Fruit fly (Drosophila melanogaster) whole organism, wandering third instar larva: ENCODE results near the gene CG31807.

Source experiments
- Abd-B ChIP-seq: fragments of >200 bp; optimal IDR thresholded peaks from 2 replicates; lab custom pipeline; 2017; ENCODE audit warnings: missing biosample characterization, missing genetic modification characterization
- CG32264 ChIP-seq: fragments of 200-800 bp; sonication (Bioruptor generic); optimal IDR thresholded peaks from 2 replicates; lab custom pipeline; 2016; ENCODE audit warnings: missing biosample characterization, missing genetic modification characterization
- CG9705 ChIP-seq: fragments of 200-800 bp; sonication (Bioruptor generic); optimal IDR thresholded peaks from 2 replicates; lab custom pipeline; 2018; ENCODE audit warnings: missing biosample characterization, mild to moderate bottlenecking, missing genetic modification characterization
- CrebA ChIP-seq: fragments of 200-800 bp; sonication (Bioruptor generic); optimal IDR thresholded peaks from 2 replicates; lab custom pipeline; 2016; ENCODE audit warnings: missing biosample characterization, mild to moderate bottlenecking, missing genetic modification characterization, borderline replicate concordance
- Dfd ChIP-seq: fragments of >200 bp; optimal IDR thresholded peaks from 2 replicates; lab custom pipeline; 2017; ENCODE audit warnings: missing biosample characterization, missing genetic modification characterization
- Dif ChIP-seq: fragments of 200-275, 200-300 bp; sonication (Bioruptor generic); optimal IDR thresholded peaks from 2 replicates; lab custom pipeline; 2018; ENCODE audit warnings: missing biosample characterization, missing genetic modification characterization; ENCODE audit not compliant: partially characterized antibody
- GATAd ChIP-seq: sonication (Bioruptor generic); optimal IDR thresholded peaks from 2 replicates; lab custom pipeline; 2016; ENCODE audit warnings: missing biosample characterization, missing genetic modification characterization
- HLH106 ChIP-seq: fragments of 200-800 bp; optimal IDR thresholded peaks from 3 replicates; lab custom pipeline; 2019; ENCODE audit warnings: missing biosample characterization, mild to moderate bottlenecking, missing genetic modification characterization, moderate library complexity
- Hnf4 ChIP-seq: fragments of 200-800 bp; sonication (Bioruptor generic); optimal IDR thresholded peaks from 2 replicates; lab custom pipeline; 2016; ENCODE audit warnings: missing biosample characterization, mild to moderate bottlenecking, missing genetic modification characterization
- Hr78 ChIP-seq: fragments of >200 bp; optimal IDR thresholded peaks from 2 replicates; lab custom pipeline; 2017; ENCODE audit warnings: missing biosample characterization, missing genetic modification characterization
- Hr83 ChIP-seq: fragments of 200-300 bp; sonication (Bioruptor generic); optimal IDR thresholded peaks from 2 replicates; lab custom pipeline; 2016; ENCODE audit warnings: missing biosample characterization, mild to moderate bottlenecking, missing genetic modification characterization, moderate library complexity; ENCODE audit not compliant: poor library complexity, severe bottlenecking
- Jra ChIP-seq: sonication (Bioruptor generic); optimal IDR thresholded peaks from 2 replicates; lab custom pipeline; 2016; ENCODE audit warnings: missing biosample characterization, missing genetic modification characterization
- Mio ChIP-seq: sonication (Bioruptor generic); optimal IDR thresholded peaks from 2 replicates; lab custom pipeline; 2016; ENCODE audit warnings: missing biosample characterization, missing genetic modification characterization
- Myc ChIP-seq: fragments of >200 bp; optimal IDR thresholded peaks from 2 replicates; lab custom pipeline; 2017
- N ChIP-seq: fragments of >200 bp; optimal IDR thresholded peaks from 2 replicates; lab custom pipeline; 2018; ENCODE audit warnings: missing biosample characterization, missing external identifiers, missing genetic modification characterization
- OdsH ChIP-seq: fragments of 200-800 bp; sonication (Bioruptor generic); optimal IDR thresholded peaks from 2 replicates; lab custom pipeline; 2016; ENCODE audit warnings: missing biosample characterization, mild to moderate bottlenecking, missing genetic modification characterization
- Rel ChIP-seq, 2 experiments: fragments of 200-800 bp; sonication (Bioruptor generic) in 1 of 2; optimal IDR thresholded peaks; 2 replicates in 1 of 2; 3 replicates in 1 of 2; lab custom pipeline; 2016 to 2019; ENCODE audit warnings: mild to moderate bottlenecking in 2 of 2, missing biosample characterization in 2 of 2, missing genetic modification characterization in 2 of 2, moderate library complexity in 1 of 2
- Sp1 ChIP-seq: fragments of 200-800 bp; sonication (Bioruptor generic); optimal IDR thresholded peaks from 3 replicates; lab custom pipeline; 2019; ENCODE audit warnings: missing biosample characterization, mild to moderate bottlenecking, missing genetic modification characterization, moderate library complexity
- Vsx2 ChIP-seq: fragments of 200-300, 225-300 bp; sonication (Bioruptor generic); optimal IDR thresholded peaks from 2 replicates; lab custom pipeline; 2018; ENCODE audit warnings: missing biosample characterization, missing genetic modification characterization; ENCODE audit not compliant: partially characterized antibody
- br ChIP-seq: fragments of 200-800 bp; sonication (Bioruptor generic); optimal IDR thresholded peaks from 2 replicates; lab custom pipeline; 2016; ENCODE audit warnings: missing biosample characterization, missing genetic modification characterization
- brk ChIP-seq: fragments of 200-800 bp; sonication (Bioruptor generic); optimal IDR thresholded peaks from 2 replicates; lab custom pipeline; 2016; ENCODE audit warnings: missing biosample characterization, mild to moderate bottlenecking, missing genetic modification characterization
- dl ChIP-seq, 2 experiments: fragments of 175-275, 200-275 bp in 1 of 2; fragments of 200-275 bp in 1 of 2; sonication (Bioruptor generic); optimal IDR thresholded peaks; lab custom pipeline; 2018; ENCODE audit warnings: mild to moderate bottlenecking in 2 of 2, missing biosample characterization in 2 of 2, missing genetic modification characterization in 2 of 2, moderate library complexity in 2 of 2; ENCODE audit not compliant: partially characterized antibody in 2 of 2, insufficient read depth in 1 of 2
- dmrt93B ChIP-seq: fragments of 200-800 bp; sonication (Bioruptor generic); optimal IDR thresholded peaks from 2 replicates; lab custom pipeline; 2018; ENCODE audit warnings: missing biosample characterization, mild to moderate bottlenecking, missing genetic modification characterization
- dsf ChIP-seq: sonication (Bioruptor generic); optimal IDR thresholded peaks from 2 replicates; lab custom pipeline; 2016; ENCODE audit warnings: missing biosample characterization, missing genetic modification characterization, borderline replicate concordance
- ey ChIP-seq: fragments of 200-800 bp; sonication (Bioruptor generic); optimal IDR thresholded peaks from 2 replicates; lab custom pipeline; 2016; ENCODE audit warnings: missing biosample characterization, missing genetic modification characterization
- foxo ChIP-seq, 2 experiments: fragments of 200-800 bp; sonication (Bioruptor generic); optimal IDR thresholded peaks; 2 replicates in 1 of 2; 3 replicates in 1 of 2; lab custom pipeline; 2016 to 2017; ENCODE audit warnings: missing biosample characterization in 2 of 2, missing genetic modification characterization in 2 of 2
- fru ChIP-seq: fragments of 200-800 bp; sonication (Bioruptor generic); optimal IDR thresholded peaks from 3 replicates; lab custom pipeline; 2016; ENCODE audit warnings: missing biosample characterization, mild to moderate bottlenecking, missing genetic modification characterization
- h ChIP-seq: fragments of 200-800 bp; sonication (Bioruptor generic); optimal IDR thresholded peaks from 3 replicates; lab custom pipeline; 2016; ENCODE audit warnings: missing biosample characterization, mild to moderate bottlenecking, missing genetic modification characterization
- jim ChIP-seq: fragments of 175-275, 200-325 bp; sonication (Bioruptor generic); optimal IDR thresholded peaks from 2 replicates; lab custom pipeline; 2016; ENCODE audit warnings: missing biosample characterization, mild to moderate bottlenecking, missing genetic modification characterization
- lola ChIP-seq: fragments of >200 bp; optimal IDR thresholded peaks from 2 replicates; lab custom pipeline; 2017; ENCODE audit warnings: missing biosample characterization, missing genetic modification characterization
- pan ChIP-seq: fragments of >200 bp; optimal IDR thresholded peaks from 2 replicates; lab custom pipeline; 2017
- psq ChIP-seq: fragments of 200-800 bp; sonication (Bioruptor generic); optimal IDR thresholded peaks from 3 replicates; lab custom pipeline; 2017; ENCODE audit warnings: missing biosample characterization, mild to moderate bottlenecking, missing genetic modification characterization, moderate library complexity
- rgr ChIP-seq: fragments of 200-800 bp; sonication (Bioruptor generic); optimal IDR thresholded peaks from 3 replicates; lab custom pipeline; 2016; ENCODE audit warnings: missing biosample characterization, mild to moderate bottlenecking, missing genetic modification characterization
- sage ChIP-seq: fragments of 200-800 bp; sonication (Bioruptor generic); optimal IDR thresholded peaks from 2 replicates; lab custom pipeline; 2016; ENCODE audit warnings: missing biosample characterization, mild to moderate bottlenecking, missing genetic modification characterization
- sv ChIP-seq: fragments of 200-800 bp; sonication (Bioruptor generic); optimal IDR thresholded peaks from 3 replicates; lab custom pipeline; 2016; ENCODE audit warnings: missing biosample characterization, missing genetic modification characterization
- tai ChIP-seq: sonication (Bioruptor generic); optimal IDR thresholded peaks from 2 replicates; lab custom pipeline; 2016; ENCODE audit warnings: missing biosample characterization, missing genetic modification characterization
- usp ChIP-seq: fragments of >200 bp; optimal IDR thresholded peaks from 2 replicates; lab custom pipeline; 2017; ENCODE audit warnings: missing biosample characterization, missing genetic modification characterization
- woc ChIP-seq: sonication (Bioruptor generic); optimal IDR thresholded peaks from 2 replicates; lab custom pipeline; 2016; ENCODE audit warnings: missing biosample characterization, mild to moderate bottlenecking, missing genetic modification characterization

The CG31807 gene

DNA sequence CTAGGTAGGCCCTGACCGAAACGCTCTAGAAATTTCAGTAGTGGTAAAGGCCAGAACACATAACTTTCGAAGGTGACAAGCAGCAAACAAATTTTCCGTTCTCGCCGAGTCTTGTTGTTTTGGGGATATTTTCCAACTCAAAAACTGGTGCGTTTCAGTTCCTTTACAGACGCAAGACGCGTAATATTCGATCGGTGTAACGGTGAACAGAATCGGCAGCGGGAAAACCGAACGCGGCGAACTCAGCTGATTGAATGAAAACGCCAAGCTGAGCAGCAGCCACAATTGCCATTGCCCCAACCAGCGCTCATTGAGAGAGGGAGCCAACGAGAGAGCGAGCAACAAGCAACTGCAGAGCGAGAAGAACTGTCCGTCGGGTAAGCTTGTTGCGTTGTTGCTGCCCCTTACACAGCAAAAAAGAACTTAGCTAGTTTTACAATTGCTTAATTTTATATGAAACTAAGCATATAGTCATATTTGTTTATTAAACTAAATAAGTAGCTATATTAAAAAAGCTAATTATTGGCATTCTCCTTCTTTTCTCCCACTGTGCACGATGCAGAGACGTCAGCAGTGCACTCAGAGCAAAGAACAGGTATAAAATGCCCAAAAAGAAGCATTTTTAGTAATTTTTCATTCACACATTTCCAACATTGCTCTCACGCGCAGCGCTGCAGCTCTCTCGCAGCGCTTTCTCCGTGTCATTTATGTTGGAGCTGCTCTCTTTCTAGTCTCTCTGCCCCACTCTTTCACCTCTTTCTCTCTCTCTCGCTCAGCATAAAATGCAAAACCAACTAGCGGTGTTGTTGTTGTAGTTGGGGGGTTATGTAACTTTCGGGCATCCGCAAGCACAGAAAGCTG is 32.3 kb upstream of the CG31807 start, which contains the start of the genes Cyt-c-d and CG31808:
Cyt-c-d (plus strand) TSS at position 51 of the 861 bp plus-strand sequence.
CG31808 (minus strand) TSS at position 355 of the 861 bp plus-strand sequence.
- peak; percentile 94 for TF ChIP-seq Sp1 (GFP tag; lab: Kevin White, UChicago)
- no peak for TF ChIP-seq usp (GFP tag; lab: Kevin White, UChicago)
- TF ChIP-seq N (GFP tag; lab: Kevin White, UChicago), result no peak
- TF ChIP-seq br (GFP tag; lab: Kevin White, UChicago), result peak; percentile 95
- TF ChIP-seq HLH106 (tag; lab: Kevin White, UChicago), result peak; percentile 95
- TF ChIP-seq Hnf4, result peak; percentile 93
- TF ChIP-seq CG32264 (GFP tag; lab: Kevin White, UChicago), result peak; percentile 81
- TF ChIP-seq lola (GFP tag; lab: Kevin White, UChicago), result no peak
- peak; percentile 88 for TF ChIP-seq dmrt93B
- TF ChIP-seq h (GFP tag; lab: Kevin White, UChicago), result peak; percentile 97
- TF ChIP-seq Jra (GFP tag; lab: Kevin White, UChicago), result peak; percentile 89
- peak; percentile 78 for TF ChIP-seq CG9705
- peak; percentile 95 for TF ChIP-seq OdsH (GFP tag; lab: Kevin White, UChicago)
- TF ChIP-seq GATAd (GFP tag; lab: Kevin White, UChicago), result peak; percentile 24
- TF ChIP-seq pan (lab: Kevin White, UChicago), result no peak
- no peak for TF ChIP-seq Hr78
- no peak for TF ChIP-seq Dfd (GFP tag; lab: Kevin White, UChicago)
- TF ChIP-seq CrebA (GFP tag; lab: Kevin White, UChicago), result peak; percentile 75
- peak; percentile 95 for TF ChIP-seq sage (GFP tag; lab: Kevin White, UChicago)
- TF ChIP-seq Rel (GFP tag; optimal IDR thresholded peaks at IDR 0.05; lab: Kevin White, UChicago), result peak; percentile 85
- peak; percentile 64 for TF ChIP-seq Rel (tag; optimal IDR thresholded peaks at IDR 0.05; lab: Kevin White, UChicago)
- TF ChIP-seq psq (GFP tag; lab: Kevin White, UChicago), result peak; percentile 91
- TF ChIP-seq dl (GFP tag; optimal IDR thresholded peaks at IDR 0.05; lab: Kevin White, UChicago; ENCODE audit: insufficient read depth in 1 of 2, partially characterized antibody in 2 of 2), result peak; percentile 52 to 85
- TF ChIP-seq Mio (GFP tag; lab: Kevin White, UChicago), result no peak
- peak; percentile 96 for TF ChIP-seq sv (GFP tag; lab: Kevin White, UChicago)
- TF ChIP-seq tai (GFP tag; lab: Kevin White, UChicago), result peak; percentile 87
- TF ChIP-seq fru (GFP tag; lab: Kevin White, UChicago), result peak; percentile 96
- no peak for TF ChIP-seq Vsx2 (GFP tag; lab: Kevin White, UChicago)
- TF ChIP-seq brk, result peak; percentile 92
- peak; percentile 11 for TF ChIP-seq Hr83 (GFP tag; lab: Kevin White, UChicago)
- peak; percentile 94 for TF ChIP-seq rgr
- no peak for TF ChIP-seq Myc (lab: Kevin White, UChicago)
- TF ChIP-seq foxo (GFP tag; optimal IDR thresholded peaks at IDR 0.05; lab: Kevin White, UChicago), result peak; percentile 11 to 95
- TF ChIP-seq jim (GFP tag; lab: Kevin White, UChicago), result no peak
- TF ChIP-seq ey (GFP tag; lab: Kevin White, UChicago), result peak; percentile 95
- no peak for TF ChIP-seq Abd-B (GFP tag; lab: Kevin White, UChicago)
- peak; percentile 93 for TF ChIP-seq Dif (GFP tag; lab: Kevin White, UChicago)
- TF ChIP-seq dsf, result peak; percentile 71
- TF ChIP-seq woc (GFP tag; lab: Kevin White, UChicago), result peak; percentile 92
